Fruit fly (Drosophila melanogaster) whole organism, embryonic: ENCODE measurements around the gene corolla.

Experiments
- Abd-B ChIP-seq: fragments of 200-800 bp; sonication (Bioruptor generic); optimal IDR thresholded peaks from 2 replicates; lab custom pipeline; 2018; ENCODE audit warnings: missing biosample characterization, mild to moderate bottlenecking, missing genetic modification characterization, moderate library complexity
- Adf1 ChIP-seq: fragments of 200-800 bp; sonication (Bioruptor generic); IDR thresholded peaks from 2 replicates; pipeline ENCODE4 v1.3.6; 2022; ENCODE audit warnings: missing biosample characterization, missing genetic modification characterization
- Asciz ChIP-seq: fragments of 200-800 bp; sonication (Bioruptor generic); optimal IDR thresholded peaks from 2 replicates; lab custom pipeline; 2017; ENCODE audit warnings: missing biosample characterization, mild to moderate bottlenecking, missing genetic modification characterization, missing genetic modification reagents
- BEAF-32 ChIP-seq: fragments of 200-800 bp; sonication (Bioruptor generic); optimal IDR thresholded peaks from 3 replicates; lab custom pipeline; 2017; ENCODE audit warnings: missing biosample characterization, missing genetic modification characterization, mild to moderate bottlenecking, moderate library complexity, missing genetic modification reagents
- CG10565 ChIP-seq: fragments of 200-800 bp; sonication (Bioruptor generic); optimal IDR thresholded peaks from 3 replicates; lab custom pipeline; 2016; ENCODE audit warnings: missing biosample characterization, mild to moderate bottlenecking, missing genetic modification characterization
- CG12769 ChIP-seq: fragments of 200-800 bp; sonication (Bioruptor generic); optimal IDR thresholded peaks from 2 replicates; lab custom pipeline; 2019; ENCODE audit warnings: missing biosample characterization, mild to moderate bottlenecking, missing genetic modification characterization, moderate library complexity
- CG13775 ChIP-seq: fragments of 200-800 bp; sonication (Bioruptor generic); optimal IDR thresholded peaks from 3 replicates; lab custom pipeline; 2017; ENCODE audit warnings: missing biosample characterization, mild to moderate bottlenecking, missing genetic modification characterization
- CG1603 ChIP-seq: fragments of 200-800 bp; sonication (Bioruptor generic); optimal IDR thresholded peaks from 2 replicates; lab custom pipeline; 2019; ENCODE audit warnings: missing biosample characterization, mild to moderate bottlenecking, missing genetic modification characterization, moderate library complexity
- CG16863 ChIP-seq: fragments of 200-800 bp; sonication (Bioruptor generic); optimal IDR thresholded peaks from 3 replicates; lab custom pipeline; 2016; ENCODE audit warnings: missing biosample characterization, missing genetic modification characterization
- CG18262 ChIP-seq: fragments of 200-800 bp; optimal IDR thresholded peaks from 3 replicates; lab custom pipeline; 2019; ENCODE audit warnings: missing biosample characterization, mild to moderate bottlenecking, missing genetic modification characterization, moderate library complexity
- CG18599 ChIP-seq: fragments of 200-800 bp; sonication (Bioruptor generic); optimal IDR thresholded peaks from 3 replicates; lab custom pipeline; 2017; ENCODE audit warnings: missing biosample characterization, missing genetic modification characterization, mild to moderate bottlenecking, moderate library complexity, missing genetic modification reagents
- CG18619 ChIP-seq: fragments of 200-800 bp; sonication (Bioruptor generic); optimal IDR thresholded peaks from 3 replicates; lab custom pipeline; 2017; ENCODE audit warnings: missing biosample characterization, mild to moderate bottlenecking, missing genetic modification characterization
- CG2889 ChIP-seq: fragments of 200-800 bp; sonication (Bioruptor generic); IDR thresholded peaks from 3 replicates; pipeline ENCODE4 v1.3.6; 2022; ENCODE audit warnings: missing biosample characterization, missing genetic modification characterization
- CG3281 ChIP-seq: fragments of 200-800 bp; sonication (Bioruptor generic); optimal IDR thresholded peaks from 3 replicates; lab custom pipeline; 2017; ENCODE audit warnings: missing biosample characterization, mild to moderate bottlenecking, missing genetic modification characterization
- CG3995 ChIP-seq: fragments of 200-800 bp; sonication (Bioruptor generic); optimal IDR thresholded peaks from 3 replicates; lab custom pipeline; 2016; ENCODE audit warnings: missing biosample characterization, missing genetic modification characterization
- CG4360 ChIP-seq: fragments of 200-800 bp; sonication (Bioruptor generic); IDR thresholded peaks from 2 replicates; pipeline ENCODE4 v1.3.6; 2022; ENCODE audit warnings: missing biosample characterization, missing genetic modification characterization
- CG6689 ChIP-seq: fragments of 200-800 bp; sonication (Bioruptor generic); IDR thresholded peaks from 2 replicates; pipeline ENCODE4 v1.3.6; 2022; ENCODE audit warnings: missing biosample characterization, missing genetic modification characterization
- CG7928 ChIP-seq: fragments of 200-800 bp; sonication (Bioruptor generic); optimal IDR thresholded peaks from 2 replicates; lab custom pipeline; 2017; ENCODE audit warnings: missing biosample characterization, mild to moderate bottlenecking, missing genetic modification characterization
- CG8089 ChIP-seq: fragments of 200-800 bp; sonication (Bioruptor generic); optimal IDR thresholded peaks from 3 replicates; lab custom pipeline; 2016; ENCODE audit warnings: missing biosample characterization, missing genetic modification characterization
- CG8765 ChIP-seq: fragments of 200-800 bp; sonication (Bioruptor generic); IDR thresholded peaks from 2 replicates; pipeline ENCODE4 v1.3.6; 2022; ENCODE audit warnings: missing biosample characterization, missing genetic modification characterization
- CG9437 ChIP-seq: fragments of 200-800 bp; sonication (Bioruptor generic); optimal IDR thresholded peaks from 2 replicates; lab custom pipeline; 2018; ENCODE audit warnings: missing biosample characterization, mild to moderate bottlenecking, missing genetic modification characterization
- CG9797 ChIP-seq: fragments of 200-800 bp; sonication (Bioruptor generic); optimal IDR thresholded peaks from 3 replicates; lab custom pipeline; 2018; ENCODE audit warnings: missing biosample characterization, mild to moderate bottlenecking, missing genetic modification characterization
- CG9876 ChIP-seq: fragments of 200-800 bp; sonication (Bioruptor generic); optimal IDR thresholded peaks from 2 replicates; lab custom pipeline; 2016; ENCODE audit warnings: missing biosample characterization, missing genetic modification characterization
- CrebB ChIP-seq: fragments of 200-800 bp; sonication (Bioruptor generic); optimal IDR thresholded peaks from 3 replicates; lab custom pipeline; 2018; ENCODE audit warnings: missing biosample characterization, mild to moderate bottlenecking, missing genetic modification characterization
- D19B ChIP-seq: fragments of 200-800 bp; sonication (Bioruptor generic); optimal IDR thresholded peaks from 2 replicates; lab custom pipeline; 2017; ENCODE audit warnings: missing biosample characterization, mild to moderate bottlenecking, missing genetic modification characterization
- Dad ChIP-seq: fragments of 200-800 bp; sonication (Bioruptor generic); optimal IDR thresholded peaks from 3 replicates; lab custom pipeline; 2016; ENCODE audit warnings: missing biosample characterization, missing genetic modification characterization
- E2f2 ChIP-seq: fragments of 200-800 bp; sonication (Bioruptor generic); IDR thresholded peaks from 2 replicates; pipeline ENCODE4 v1.3.6; 2022; ENCODE audit warnings: missing biosample characterization, missing genetic modification characterization
- NC2α ChIP-seq: fragments of 200-800 bp; sonication (Bioruptor generic); optimal IDR thresholded peaks from 2 replicates; lab custom pipeline; 2016; ENCODE audit warnings: missing biosample characterization, missing genetic modification characterization
- Sox100B ChIP-seq: fragments of 200-800 bp; sonication (Bioruptor generic); optimal IDR thresholded peaks from 3 replicates; lab custom pipeline; 2018; ENCODE audit warnings: missing biosample characterization, mild to moderate bottlenecking, missing genetic modification characterization
- Usf ChIP-seq: fragments of 200-800 bp; sonication (Bioruptor generic); optimal IDR thresholded peaks from 2 replicates; lab custom pipeline; 2017; ENCODE audit warnings: missing genotype, missing biosample characterization, missing genetic modification characterization
- YL-1 ChIP-seq: fragments of 200-800 bp; sonication (Bioruptor generic); optimal IDR thresholded peaks from 3 replicates; lab custom pipeline; 2017; ENCODE audit warnings: missing biosample characterization, mild to moderate bottlenecking, missing genetic modification characterization
- bab2 ChIP-seq: fragments of 200-800 bp; sonication (Bioruptor generic); optimal IDR thresholded peaks from 2 replicates; lab custom pipeline; 2016; ENCODE audit warnings: missing biosample characterization, missing genetic modification characterization
- br ChIP-seq: fragments of >200 bp; optimal IDR thresholded peaks from 2 replicates; lab custom pipeline; 2017
- caup ChIP-seq: fragments of 200-800 bp; sonication (Bioruptor generic); optimal IDR thresholded peaks from 3 replicates; lab custom pipeline; 2017; ENCODE audit warnings: missing biosample characterization, mild to moderate bottlenecking, missing genetic modification characterization, moderate library complexity; ENCODE audit not compliant: severe bottlenecking
- dan ChIP-seq: fragments of 200-800 bp; sonication (Bioruptor generic); IDR thresholded peaks from 2 replicates; pipeline ENCODE4 v1.3.6; 2022; ENCODE audit warnings: missing biosample characterization, missing genetic modification characterization
- dati ChIP-seq: fragments of 200-800 bp; sonication (Bioruptor generic); IDR thresholded peaks from 2 replicates; pipeline ENCODE4 v1.3.6; 2022; ENCODE audit warnings: missing biosample characterization, missing genetic modification characterization
- dm ChIP-seq: fragments of 200-800 bp; sonication (Bioruptor generic); optimal IDR thresholded peaks from 3 replicates; lab custom pipeline; 2016; ENCODE audit warnings: missing biosample characterization, missing genetic modification characterization
- fu2 ChIP-seq: fragments of 200-800 bp; sonication (Bioruptor generic); optimal IDR thresholded peaks from 2 replicates; lab custom pipeline; 2016; ENCODE audit warnings: missing biosample characterization, missing genetic modification characterization
- gce ChIP-seq: fragments of 200-800 bp; sonication (Bioruptor generic); IDR thresholded peaks from 3 replicates; pipeline ENCODE4 v1.3.6; 2022; ENCODE audit warnings: missing biosample characterization, missing genetic modification characterization
- gem ChIP-seq: fragments of 200-800 bp; sonication (Bioruptor generic); optimal IDR thresholded peaks from 2 replicates; lab custom pipeline; 2019; ENCODE audit warnings: missing biosample characterization, mild to moderate bottlenecking, missing genetic modification characterization, moderate library complexity
- gt ChIP-seq: fragments of 200-800 bp; sonication (Bioruptor generic); IDR thresholded peaks from 2 replicates; pipeline ENCODE4 v1.3.6; 2022; ENCODE audit warnings: missing biosample characterization, missing genetic modification characterization
- ham ChIP-seq: fragments of 200-800 bp; sonication (Bioruptor generic); IDR thresholded peaks from 2 replicates; pipeline ENCODE4 v1.3.6; 2022; ENCODE audit warnings: missing biosample characterization, missing genetic modification characterization
- insv ChIP-seq, 2 experiments: fragments of 200-800 bp; sonication (Bioruptor generic); optimal IDR thresholded peaks; 3 replicates each; lab custom pipeline; 2016 to 2018; ENCODE audit warnings: missing biosample characterization in 2 of 2, missing genetic modification characterization in 2 of 2
- prd ChIP-seq, 3 experiments: fragments of >200 bp in 2 of 3; fragments of 200-800 bp in 1 of 3; sonication (Bioruptor generic) in 1 of 3; optimal IDR thresholded peaks in 2 of 3; IDR thresholded peaks in 1 of 3; 2 replicates in 2 of 3; 3 replicates in 1 of 3; pipeline versions ENCODE4 v1.3.6 to Lab custom; 2017 to 2022; ENCODE audit warnings: missing biosample characterization in 1 of 3, missing genetic modification characterization in 1 of 3
- pros ChIP-seq: fragments of 200-800 bp; sonication (Bioruptor generic); optimal IDR thresholded peaks from 3 replicates; lab custom pipeline; 2019; ENCODE audit warnings: missing biosample characterization, mild to moderate bottlenecking, missing genetic modification characterization, moderate library complexity
- scrt ChIP-seq: fragments of 200-800 bp; sonication (Bioruptor generic); optimal IDR thresholded peaks from 2 replicates; lab custom pipeline; 2018; ENCODE audit warnings: missing biosample characterization, mild to moderate bottlenecking, missing genetic modification characterization, moderate library complexity
- slbo ChIP-seq: fragments of 200-800 bp; sonication (Bioruptor generic); IDR thresholded peaks from 2 replicates; pipeline ENCODE4 v1.3.6; 2022; ENCODE audit warnings: missing biosample characterization, missing genetic modification characterization
- ttk ChIP-seq: fragments of 200-800 bp; sonication (Bioruptor generic); IDR thresholded peaks from 2 replicates; pipeline ENCODE4 v2.1.2; 2022; ENCODE audit warnings: missing biosample characterization, missing genetic modification characterization
- usp ChIP-seq: fragments of >200 bp; optimal IDR thresholded peaks from 2 replicates; lab custom pipeline; 2017; ENCODE audit warnings: missing biosample characterization, missing genetic modification characterization
- wdn ChIP-seq: fragments of 200-800 bp; sonication (Bioruptor generic); IDR thresholded peaks from 2 replicates; pipeline ENCODE4 v1.3.6; 2022; ENCODE audit warnings: missing biosample characterization, missing genetic modification characterization
- yki ChIP-seq: fragments of >200 bp; optimal IDR thresholded peaks from 3 replicates; lab custom pipeline; 2018

The corolla gene

DNA sequence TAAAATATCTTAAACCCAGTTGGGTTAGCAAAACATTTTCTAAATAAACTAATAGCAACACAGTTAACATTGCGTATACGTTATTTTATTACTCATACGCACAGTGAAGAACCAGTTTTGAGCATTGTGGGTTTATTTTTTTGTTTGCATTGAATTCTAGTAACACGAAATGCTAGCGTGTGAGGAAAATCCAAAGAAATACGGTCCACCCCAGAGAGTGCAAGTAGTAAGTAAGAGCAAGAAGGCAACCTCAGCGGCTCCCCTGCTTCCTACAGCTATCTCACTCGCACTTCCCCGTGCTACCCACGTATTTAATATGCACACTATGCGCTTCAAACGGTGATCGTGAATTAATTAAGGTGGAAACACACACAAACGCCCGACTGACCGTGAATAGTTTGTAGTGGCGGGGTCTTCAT, 6.9 kb downstream of the corolla start (continued):
- TF ChIP-seq CG10565 (GFP tag; lab: Kevin White, UChicago) = peak; percentile 15
- no peak for TF ChIP-seq gt (GFP tag; lab: Robert Waterston, UW)
- 0 out of 3 replicates have a peak, but pooled peaks have one; percentile 52 for TF ChIP-seq CG2889 (GFP tag; lab: Robert Waterston, UW)
- peak; percentile 68 for TF ChIP-seq ttk (GFP tag; lab: Robert Waterston, UW)
- TF ChIP-seq br (lab: Kevin White, UChicago) = no peak
- peak; percentile 52 for TF ChIP-seq E2f2 (GFP tag; lab: Robert Waterston, UW)
- TF ChIP-seq CG9437 (GFP tag; lab: Kevin White, UChicago) = peak; percentile 86
- peak; percentile 76 for TF ChIP-seq fu2 (GFP tag; lab: Kevin White, UChicago)
- TF ChIP-seq CG6689 = peak; percentile 83
- TF ChIP-seq slbo = peak; percentile 75
- peak; percentile 93 for TF ChIP-seq gem (tag; lab: Kevin White, UChicago)
- peak; percentile 65 for TF ChIP-seq dm
- TF ChIP-seq dati (GFP tag; lab: Robert Waterston, UW) = 0 out of 2 replicates have a peak, but pooled peaks have one; percentile 47
- TF ChIP-seq CG12769 (tag; lab: Kevin White, UChicago) = peak; percentile 90
- no peak for TF ChIP-seq yki
- TF ChIP-seq CG9876 (GFP tag; lab: Kevin White, UChicago) = peak; percentile 49
- TF ChIP-seq CG3281 (GFP tag; lab: Kevin White, UChicago) = peak; percentile 94
- TF ChIP-seq CG18599 (GFP tag; lab: Kevin White, UChicago) = peak; percentile 92
- TF ChIP-seq Dad (GFP tag; lab: Kevin White, UChicago) = peak; percentile 57
- peak; percentile 81 for TF ChIP-seq CG1603 (tag; lab: Kevin White, UChicago)
- no peak for TF ChIP-seq CG9797 (GFP tag; lab: Kevin White, UChicago)
- peak; percentile 58 for TF ChIP-seq YL-1
- TF ChIP-seq CG4360 (GFP tag; lab: Robert Waterston, UW) = peak; percentile 34; the same call in 1 of the 2 replicates
- no peak for TF ChIP-seq prd (optimal IDR thresholded peaks at IDR 0.05; lab: Kevin White, UChicago)
- TF ChIP-seq prd (GFP tag; IDR thresholded peaks at IDR 0.05; lab: Robert Waterston, UW) = peak; percentile 77
- peak; percentile 76 for TF ChIP-seq CG13775 (GFP tag; lab: Kevin White, UChicago)
- no peak for TF ChIP-seq ham (GFP tag; lab: Robert Waterston, UW)
- no peak for TF ChIP-seq dan (GFP tag; lab: Robert Waterston, UW)
- TF ChIP-seq CG3995 (GFP tag; lab: Kevin White, UChicago) = peak; percentile 70
- peak; percentile 74 for TF ChIP-seq wdn
- TF ChIP-seq CG18619 (GFP tag; lab: Kevin White, UChicago) = peak; percentile 86
- TF ChIP-seq CrebB (tag; lab: Kevin White, UChicago) = peak; percentile 86
- peak; percentile 58 for TF ChIP-seq Usf
- TF ChIP-seq Abd-B (GFP tag; lab: Kevin White, UChicago) = peak; percentile 62
- peak; percentile 80 for TF ChIP-seq D19B (GFP tag; lab: Kevin White, UChicago)
- peak; percentile 74 for TF ChIP-seq CG16863 (GFP tag; lab: Kevin White, UChicago)
- peak; percentile 48 for TF ChIP-seq CG7928 (GFP tag; lab: Kevin White, UChicago)
- TF ChIP-seq pros (GFP tag; lab: Kevin White, UChicago) = peak; percentile 6
- peak; percentile 81 for TF ChIP-seq Asciz (GFP tag; lab: Kevin White, UChicago)
- peak; percentile 46 for TF ChIP-seq NC2α (GFP tag; lab: Kevin White, UChicago)
- peak; percentile 51; the same call in 1 of the 3 replicates for TF ChIP-seq gce (GFP tag; lab: Robert Waterston, UW)
- TF ChIP-seq Adf1 (GFP tag; lab: Robert Waterston, UW) = peak; percentile 25; the same call in 1 of the 2 replicates
- TF ChIP-seq CG18262 (tag; lab: Kevin White, UChicago) = peak; percentile 84
- TF ChIP-seq Sox100B (GFP tag; lab: Kevin White, UChicago) = peak; percentile 91
- TF ChIP-seq BEAF-32 = peak; percentile 12
- TF ChIP-seq CG8765 (GFP tag; lab: Robert Waterston, UW) = peak; percentile 16; the same call in 1 of the 2 replicates
- peak in 1 of 2 experiments; percentile 37 for TF ChIP-seq insv (GFP tag; optimal IDR thresholded peaks at IDR 0.05; lab: Kevin White, UChicago)
- peak; percentile 83 for TF ChIP-seq caup (GFP tag; lab: Kevin White, UChicago)
- no peak for TF ChIP-seq usp (GFP tag; lab: Kevin White, UChicago)
- peak; percentile 75 for TF ChIP-seq scrt (GFP tag; lab: Kevin White, UChicago)
- peak; percentile 71 for TF ChIP-seq CG8089
- TF ChIP-seq bab2 (GFP tag; lab: Kevin White, UChicago) = peak; percentile 82
